Worm (Caenorhabditis elegans) whole organism, L4 larva: ENCODE results near the gene faah-1.
A peak's percentile ranks its signal among the peaks of the same experiment; 100 is the strongest.

Source experiments
- F10B5.3 ChIP-seq: sonication (generic microtip); optimal IDR thresholded peaks from 2 replicates; lab custom pipeline; 2016; ENCODE audit warnings: mild to moderate bottlenecking, missing genetic modification characterization, missing compliant biosample characterization
- T20F7.1 ChIP-seq: fragments of 200-800 bp; sonication (Bioruptor generic); optimal IDR thresholded peaks from 2 replicates; lab custom pipeline; 2018; ENCODE audit warnings: mild to moderate bottlenecking, missing genetic modification characterization, missing compliant biosample characterization
- Y105C5A.15 ChIP-seq: fragments of 200-800 bp; sonication (Bioruptor generic); IDR thresholded peaks from 2 replicates; pipeline ENCODE4 v1.3.6; 2022; ENCODE audit warnings: missing genetic modification characterization, missing compliant biosample characterization
- aly-2 ChIP-seq: sonication (generic microtip); optimal IDR thresholded peaks from 2 replicates; lab custom pipeline; 2018; ENCODE audit warnings: missing biosample characterization, missing genetic modification characterization
- ama-1 ChIP-seq: fragments of 150-350 bp; optimal IDR thresholded peaks from 2 replicates; lab custom pipeline; 2014; ENCODE audit warnings: inconsistent platforms, mixed read lengths
- arid-1 ChIP-seq: fragments of 200-800 bp; sonication (Bioruptor generic); conservative IDR thresholded peaks from 2 replicates; pipeline ENCODE4 v1.3.6; 2022; ENCODE audit warnings: missing genetic modification reagents, missing genetic modification characterization, missing compliant biosample characterization
- ceh-20 ChIP-seq: fragments of 200-800 bp; sonication (Bioruptor generic); IDR thresholded peaks from 2 replicates; pipeline ENCODE4 v1.3.6; 2022; ENCODE audit warnings: missing genetic modification reagents, missing genetic modification characterization, missing compliant biosample characterization
- ceh-44 ChIP-seq: fragments of 200-800 bp; sonication (Bioruptor generic); IDR thresholded peaks from 2 replicates; pipeline ENCODE4 v1.3.6; 2022; ENCODE audit warnings: missing genetic modification reagents, missing genetic modification characterization, missing compliant biosample characterization
- cey-2 ChIP-seq: sonication (generic microtip); optimal IDR thresholded peaks from 3 replicates; lab custom pipeline; 2017; ENCODE audit warnings: missing genetic modification characterization, mild to moderate bottlenecking, missing compliant biosample characterization, antibody characterized with exemption, borderline replicate concordance; ENCODE audit not compliant: insufficient read depth
- ctbp-1 ChIP-seq: fragments of 200-800 bp; sonication (Bioruptor generic); IDR thresholded peaks from 2 replicates; pipeline ENCODE4 v1.3.6; 2022; ENCODE audit warnings: missing genetic modification reagents, missing genetic modification characterization, missing compliant biosample characterization
- daf-16 ChIP-seq, 3 experiments: sonication (generic microtip); optimal IDR thresholded peaks; 2 replicates each; lab custom pipeline; 2016 to 2017; ENCODE audit warnings: missing genetic modification characterization in 3 of 3, missing genetic modification reagents in 3 of 3, mild to moderate bottlenecking in 2 of 3, missing compliant biosample characterization in 2 of 3, missing biosample characterization in 1 of 3, moderate library complexity in 1 of 3
- daf-8 ChIP-seq: fragments of 200-800 bp; sonication (Bioruptor generic); IDR thresholded peaks from 2 replicates; pipeline ENCODE4 v1.3.6; 2022; ENCODE audit warnings: missing genetic modification characterization, missing compliant biosample characterization
- dmd-6 ChIP-seq: fragments of 200-800 bp; sonication (Bioruptor generic); IDR thresholded peaks from 2 replicates; pipeline ENCODE4 v1.3.6; 2022; ENCODE audit warnings: missing genetic modification reagents, missing genetic modification characterization, missing compliant biosample characterization
- dmd-9 ChIP-seq: fragments of 200-800 bp; sonication (Bioruptor generic); IDR thresholded peaks from 2 replicates; pipeline ENCODE4 v1.3.6; 2022; ENCODE audit warnings: missing genetic modification reagents, missing genetic modification characterization, missing compliant biosample characterization
- dve-1 ChIP-seq: sonication (generic microtip); optimal IDR thresholded peaks from 2 replicates; lab custom pipeline; 2017; ENCODE audit warnings: antibody characterized with exemption, mild to moderate bottlenecking, missing genetic modification characterization, missing compliant biosample characterization; ENCODE audit not compliant: insufficient read depth
- egl-27 ChIP-seq: sonication (generic microtip); optimal IDR thresholded peaks from 3 replicates; lab custom pipeline; 2017; ENCODE audit warnings: missing biosample characterization, missing genetic modification reagents, missing genetic modification characterization
- hif-1 ChIP-seq, 2 experiments: sonication (generic microtip); optimal IDR thresholded peaks; 2 replicates each; lab custom pipeline; 2016 to 2017; ENCODE audit warnings: missing compliant biosample characterization in 2 of 2, missing genetic modification characterization in 2 of 2, missing genetic modification reagents in 2 of 2, missing genotype in 2 of 2, mild to moderate bottlenecking in 1 of 2
- hlh-11 ChIP-seq: fragments of 200-800 bp; sonication (Bioruptor generic); optimal IDR thresholded peaks from 2 replicates; lab custom pipeline; 2018; ENCODE audit warnings: mild to moderate bottlenecking, missing genetic modification characterization, missing compliant biosample characterization
- hlh-30 ChIP-seq: sonication (generic microtip); optimal IDR thresholded peaks from 2 replicates; lab custom pipeline; 2017; ENCODE audit warnings: antibody characterized with exemption, mild to moderate bottlenecking, missing genetic modification characterization, missing compliant biosample characterization; ENCODE audit not compliant: insufficient read depth
- hmg-1.1 ChIP-seq: fragments of 200-800 bp; sonication (Bioruptor generic); IDR thresholded peaks from 2 replicates; pipeline ENCODE4 v1.3.6; 2022; ENCODE audit warnings: missing genetic modification reagents, missing genetic modification characterization, missing compliant biosample characterization
- lin-1 ChIP-seq: fragments of 200-800 bp; sonication (Bioruptor generic); IDR thresholded peaks from 2 replicates; pipeline ENCODE4 v1.3.6; 2022; ENCODE audit warnings: missing genetic modification reagents, missing genetic modification characterization, missing compliant biosample characterization
- lin-15B ChIP-seq: fragments of 150-350 bp; sonication (generic microtip); optimal IDR thresholded peaks from 3 replicates; lab custom pipeline; 2014; ENCODE audit warnings: missing biosample characterization, missing genetic modification characterization
- lin-29 ChIP-seq: fragments of 200-800 bp; sonication (Bioruptor generic); IDR thresholded peaks from 2 replicates; pipeline ENCODE4 v1.3.6; 2022; ENCODE audit warnings: missing genetic modification reagents, missing genetic modification characterization, missing compliant biosample characterization
- lin-38 ChIP-seq: fragments of 200-800 bp; sonication (Bioruptor generic); IDR thresholded peaks from 2 replicates; pipeline ENCODE4 v1.3.6; 2022; ENCODE audit warnings: missing genetic modification reagents, missing genetic modification characterization, missing compliant biosample characterization
- lin-39 ChIP-seq: fragments of 150-350 bp; optimal IDR thresholded peaks from 2 replicates; lab custom pipeline; 2014; ENCODE audit warnings: missing biosample characterization, missing genetic modification reagents, missing genetic modification characterization
- madf-5 ChIP-seq, 2 experiments: fragments of 200-800 bp; sonication (Bioruptor generic); IDR thresholded peaks; 2 replicates each; pipeline ENCODE4 v1.3.6; 2022; ENCODE audit warnings: missing compliant biosample characterization in 2 of 2, missing genetic modification characterization in 2 of 2
- mdt-29 ChIP-seq: fragments of 200-800 bp; sonication (Bioruptor generic); IDR thresholded peaks from 2 replicates; pipeline ENCODE4 v1.3.6; 2022; ENCODE audit warnings: missing genetic modification reagents, missing genetic modification characterization, missing compliant biosample characterization
- mes-2 ChIP-seq: sonication (generic microtip); optimal IDR thresholded peaks from 2 replicates; lab custom pipeline; 2016; ENCODE audit warnings: missing genotype, mild to moderate bottlenecking, missing genetic modification characterization, missing compliant biosample characterization; ENCODE audit not compliant: poor library complexity, severe bottlenecking
- nhr-10 ChIP-seq: fragments of 150-350 bp; optimal IDR thresholded peaks from 2 replicates; lab custom pipeline; 2014; ENCODE audit warnings: missing biosample characterization, missing genetic modification characterization
- nhr-102 ChIP-seq: sonication (generic microtip); optimal IDR thresholded peaks from 2 replicates; lab custom pipeline; 2016; ENCODE audit warnings: mild to moderate bottlenecking, missing genetic modification characterization, moderate library complexity, missing compliant biosample characterization
- nhr-111 ChIP-seq: fragments of 200-800 bp; sonication (Bioruptor generic); optimal IDR thresholded peaks from 2 replicates; lab custom pipeline; 2018; ENCODE audit warnings: mild to moderate bottlenecking, missing genetic modification characterization, missing compliant biosample characterization
- nhr-237 ChIP-seq: sonication (generic microtip); optimal IDR thresholded peaks from 2 replicates; lab custom pipeline; 2017; ENCODE audit warnings: missing biosample characterization, missing genetic modification characterization
- nhr-28 ChIP-seq: fragments of 150-350 bp; optimal IDR thresholded peaks from 2 replicates; lab custom pipeline; 2014; ENCODE audit warnings: missing biosample characterization, missing genetic modification characterization
- nhr-41 ChIP-seq: fragments of 200-800 bp; sonication (Bioruptor generic); IDR thresholded peaks from 2 replicates; pipeline ENCODE4 v1.3.6; 2022; ENCODE audit warnings: missing genetic modification reagents, missing genetic modification characterization, missing compliant biosample characterization
- nhr-6 ChIP-seq: fragments of 150-350 bp; optimal IDR thresholded peaks from 2 replicates; lab custom pipeline; 2014; ENCODE audit warnings: missing biosample characterization, missing genetic modification characterization
- nhr-76 ChIP-seq: fragments of 150-350 bp; optimal IDR thresholded peaks from 2 replicates; lab custom pipeline; 2014; ENCODE audit warnings: missing biosample characterization, missing genetic modification characterization
- nhr-77 ChIP-seq: fragments of 150-350 bp; optimal IDR thresholded peaks from 2 replicates; lab custom pipeline; 2014; ENCODE audit warnings: missing biosample characterization, missing genetic modification characterization
- pqm-1 ChIP-seq: sonication (generic microtip); optimal IDR thresholded peaks from 2 replicates; lab custom pipeline; 2017; ENCODE audit warnings: missing biosample characterization, missing genetic modification characterization
- saeg-2 ChIP-seq: fragments of 200-800 bp; sonication (Bioruptor generic); IDR thresholded peaks from 2 replicates; pipeline ENCODE4 v1.3.6; 2022; ENCODE audit warnings: missing genetic modification reagents, missing genetic modification characterization, missing compliant biosample characterization
- set-16 ChIP-seq: fragments of 200-800 bp; sonication (Bioruptor generic); IDR thresholded peaks from 2 replicates; pipeline ENCODE4 v1.3.6; 2022; ENCODE audit warnings: missing genetic modification reagents, missing genetic modification characterization, missing compliant biosample characterization
- snpc-1.2 ChIP-seq: fragments of 200-800 bp; sonication (Bioruptor generic); IDR thresholded peaks from 2 replicates; pipeline ENCODE4 v1.3.6; 2022; ENCODE audit warnings: missing genetic modification reagents, missing genetic modification characterization, missing compliant biosample characterization
- spr-1 ChIP-seq: sonication (generic microtip); optimal IDR thresholded peaks from 2 replicates; lab custom pipeline; 2016; ENCODE audit warnings: mild to moderate bottlenecking, missing genetic modification characterization, missing compliant biosample characterization
- unc-130 ChIP-seq: sonication (generic microtip); optimal IDR thresholded peaks from 2 replicates; lab custom pipeline; 2016; ENCODE audit warnings: missing genetic modification reagents, missing genetic modification characterization, missing compliant biosample characterization
- unc-39 ChIP-seq: sonication (generic microtip); optimal IDR thresholded peaks from 2 replicates; lab custom pipeline; 2017; ENCODE audit warnings: missing biosample characterization, missing genetic modification characterization
- unc-62 ChIP-seq, 3 experiments: fragments of 150-350 bp in 1 of 3; sonication (generic microtip); optimal IDR thresholded peaks in 2 of 3; peaks in 1 of 3; 1 replicate in 1 of 3; 2 replicates in 2 of 3; lab custom pipeline; 2014 to 2017; ENCODE audit warnings: missing biosample characterization in 3 of 3, missing genetic modification characterization in 3 of 3, missing genetic modification reagents in 3 of 3, missing genotype in 1 of 3
- zfp-2 ChIP-seq: sonication (generic microtip); optimal IDR thresholded peaks from 2 replicates; lab custom pipeline; 2016; ENCODE audit warnings: mild to moderate bottlenecking, missing genetic modification characterization, missing compliant biosample characterization
- ztf-7 ChIP-seq: fragments of 150-350 bp; optimal IDR thresholded peaks from 2 replicates; lab custom pipeline; 2014; ENCODE audit warnings: missing biosample characterization, missing genetic modification characterization

faah-1 gene

ce11 chrIV:8151721-8152120, 7.5 kb upstream of the faah-1 start (continued):
- no peak for TF ChIP-seq nhr-41
- TF ChIP-seq nhr-237 (tag; lab: Kevin White, UChicago) = no peak
- TF ChIP-seq madf-5 (GFP tag; IDR thresholded peaks at IDR 0.05; lab: Robert Waterston, UW) = no peak
- peak; percentile 88 for TF ChIP-seq dmd-6
- no peak for TF ChIP-seq aly-2
- TF ChIP-seq T20F7.1 (GFP tag; lab: Kevin White, UChicago) = peak; percentile 42
- no peak for TF ChIP-seq set-16 (GFP tag; lab: Robert Waterston, UW)
- TF ChIP-seq cey-2 (tag; lab: Kevin White, UChicago) = no peak
- no peak for TF ChIP-seq unc-130
- TF ChIP-seq Y105C5A.15 (GFP tag; lab: Robert Waterston, UW) = no peak
- TF ChIP-seq nhr-76 (tag; lab: Kevin White, UChicago) = no peak
- TF ChIP-seq nhr-111 (GFP tag; lab: Kevin White, UChicago) = no peak
- TF ChIP-seq dve-1 (tag; lab: Kevin White, UChicago) = peak; percentile 94
- TF ChIP-seq nhr-6 (tag; lab: Kevin White, UChicago) = no peak
- TF ChIP-seq nhr-77 (tag; lab: Kevin White, UChicago) = peak; percentile 52
- TF ChIP-seq ceh-20 = peak; percentile 88
- TF ChIP-seq ztf-7 (tag; lab: Kevin White, UChicago) = no peak
- TF ChIP-seq spr-1 (tag; lab: Kevin White, UChicago) = no peak
- no peak for TF ChIP-seq lin-38 (GFP tag; lab: Robert Waterston, UW)
- no peak for TF ChIP-seq lin-39
- no peak for TF ChIP-seq F10B5.3 (tag; lab: Kevin White, UChicago)
- TF ChIP-seq zfp-2 (tag; lab: Kevin White, UChicago) = no peak
- no peak for TF ChIP-seq hif-1 (tag; optimal IDR thresholded peaks at IDR 0.05; lab: Kevin White, UChicago)
- no peak for TF ChIP-seq lin-15B (tag; lab: Kevin White, UChicago)
- peak; percentile 53 for TF ChIP-seq hlh-30 (tag; lab: Kevin White, UChicago)
- no peak for TF ChIP-seq snpc-1.2 (GFP tag; lab: Robert Waterston, UW)
- TF ChIP-seq dmd-9 (GFP tag; lab: Robert Waterston, UW) = no peak
- no peak for TF ChIP-seq hmg-1.1 (GFP tag; lab: Robert Waterston, UW)
- no peak for TF ChIP-seq lin-29 (GFP tag; lab: Robert Waterston, UW)
- TF ChIP-seq unc-39 (tag; lab: Kevin White, UChicago) = no peak
- no peak for TF ChIP-seq saeg-2
- TF ChIP-seq mdt-29 (GFP tag; lab: Robert Waterston, UW) = no peak
- TF ChIP-seq ctbp-1 (GFP tag; lab: Robert Waterston, UW) = no peak
- no peak for TF ChIP-seq daf-8 (GFP tag; lab: Robert Waterston, UW)

- peak in 1 of 2 experiments; percentile 50 for TF ChIP-seq unc-62 (GFP tag; optimal IDR thresholded peaks at IDR 0.05 in 1 of 2; lab: Kevin White, UChicago)
- no peak for TF ChIP-seq unc-62 (tag; optimal IDR thresholded peaks at IDR 0.05; lab: Kevin White, UChicago)
- TF ChIP-seq arid-1 (GFP tag; lab: Robert Waterston, UW) = no peak
Measured at ce11 chrIV:8152145-8152544, 7.0 kb upstream of the faah-1 start, which contains the start of gene faah-2. faah-2 (plus strand) TSS chrIV:8152445.

ce11 chrIV:8152688-8153087, 6.5 kb upstream of the faah-1 start:
- TF ChIP-seq nhr-10 = no peak
- no peak for TF ChIP-seq nhr-111 (GFP tag; lab: Kevin White, UChicago)
- no peak for TF ChIP-seq mes-2 (tag; lab: Kevin White, UChicago)
- no peak for TF ChIP-seq ceh-44
- no peak for TF ChIP-seq daf-16 (GFP tag; optimal IDR thresholded peaks at IDR 0.05; lab: Kevin White, UChicago)
- peak; percentile 49 for TF ChIP-seq daf-16 (tag; optimal IDR thresholded peaks at IDR 0.05; lab: Kevin White, UChicago)
- TF ChIP-seq nhr-102 (tag; lab: Kevin White, UChicago) = no peak
- TF ChIP-seq egl-27 (tag; lab: Kevin White, UChicago) = no peak
- TF ChIP-seq pqm-1 (tag; lab: Kevin White, UChicago) = peak; percentile 54
- TF ChIP-seq dmd-6 = 0 out of 2 replicates have a peak, but pooled peaks have one; percentile 9
- TF ChIP-seq lin-1 (GFP tag; lab: Robert Waterston, UW) = no peak
- TF ChIP-seq dve-1 (tag; lab: Kevin White, UChicago) = peak; percentile 21
- TF ChIP-seq hlh-11 = peak; percentile 11
- peak; percentile 53 for TF ChIP-seq nhr-28 (tag; lab: Kevin White, UChicago)
- no peak for TF ChIP-seq ama-1 (lab: Kevin White, UChicago)
